Worm (Caenorhabditis elegans) whole organism, L4 larva: Measurements from ENCODE around the gene B0416.4.

Experiments
- D1046.2 ChIP-seq: fragments of 200-800 bp; sonication (Bioruptor generic); IDR thresholded peaks from 2 replicates; pipeline ENCODE4 v1.3.6; 2022; ENCODE audit warnings: missing genetic modification characterization, missing compliant biosample characterization
- F10B5.3 ChIP-seq: sonication (generic microtip); optimal IDR thresholded peaks from 2 replicates; lab custom pipeline; 2016; ENCODE audit warnings: mild to moderate bottlenecking, missing genetic modification characterization, missing compliant biosample characterization
- Y105C5A.15 ChIP-seq: fragments of 200-800 bp; sonication (Bioruptor generic); IDR thresholded peaks from 2 replicates; pipeline ENCODE4 v1.3.6; 2022; ENCODE audit warnings: missing genetic modification characterization, missing compliant biosample characterization
- Y48G9A.11 ChIP-seq: fragments of 200-800 bp; sonication (Bioruptor generic); IDR thresholded peaks from 2 replicates; pipeline ENCODE4 v1.3.6; 2022; ENCODE audit warnings: missing genetic modification reagents, missing genetic modification characterization, missing compliant biosample characterization
- Y5F2A.4 ChIP-seq: fragments of 200-800 bp; sonication (Bioruptor generic); optimal IDR thresholded peaks from 2 replicates; lab custom pipeline; 2018; ENCODE audit warnings: mild to moderate bottlenecking, missing genetic modification characterization, missing compliant biosample characterization
- Y75B8A.6 ChIP-seq: fragments of 200-800 bp; sonication (Bioruptor generic); IDR thresholded peaks from 2 replicates; pipeline ENCODE4 v1.3.6; 2022; ENCODE audit warnings: missing genetic modification reagents, missing genetic modification characterization, missing compliant biosample characterization
- ZK546.5 ChIP-seq, 2 experiments: sonication (generic microtip); optimal IDR thresholded peaks; 2 replicates each; lab custom pipeline; 2017; ENCODE audit warnings: missing biosample characterization in 2 of 2, missing genetic modification characterization in 2 of 2
- aha-1 ChIP-seq: fragments of 150-350 bp; peaks from one replicate; lab custom pipeline; 2014; ENCODE audit warnings: missing biosample characterization, missing genetic modification characterization
- aly-2 ChIP-seq: sonication (generic microtip); optimal IDR thresholded peaks from 2 replicates; lab custom pipeline; 2018; ENCODE audit warnings: missing biosample characterization, missing genetic modification characterization
- ama-1 ChIP-seq: fragments of 150-350 bp; optimal IDR thresholded peaks from 2 replicates; lab custom pipeline; 2014; ENCODE audit warnings: inconsistent platforms, mixed read lengths
- ceh-20 ChIP-seq: fragments of 200-800 bp; sonication (Bioruptor generic); IDR thresholded peaks from 2 replicates; pipeline ENCODE4 v1.3.6; 2022; ENCODE audit warnings: missing genetic modification reagents, missing genetic modification characterization, missing compliant biosample characterization
- ceh-32 ChIP-seq: sonication (generic microtip); optimal IDR thresholded peaks from 2 replicates; lab custom pipeline; 2016; ENCODE audit warnings: mild to moderate bottlenecking, missing genetic modification characterization, missing compliant biosample characterization; ENCODE audit not compliant: poor library complexity
- ceh-62 ChIP-seq: sonication (generic microtip); optimal IDR thresholded peaks from 2 replicates; lab custom pipeline; 2017; ENCODE audit warnings: missing biosample characterization, missing genetic modification characterization
- daf-16 ChIP-seq, 3 experiments: sonication (generic microtip); optimal IDR thresholded peaks; 2 replicates each; lab custom pipeline; 2016 to 2017; ENCODE audit warnings: missing genetic modification characterization in 3 of 3, missing genetic modification reagents in 3 of 3, mild to moderate bottlenecking in 2 of 3, missing compliant biosample characterization in 2 of 3, missing biosample characterization in 1 of 3, moderate library complexity in 1 of 3
- daf-8 ChIP-seq: fragments of 200-800 bp; sonication (Bioruptor generic); IDR thresholded peaks from 2 replicates; pipeline ENCODE4 v1.3.6; 2022; ENCODE audit warnings: missing genetic modification characterization, missing compliant biosample characterization
- duxl-1 ChIP-seq: sonication (generic microtip); optimal IDR thresholded peaks from 2 replicates; lab custom pipeline; 2016; ENCODE audit warnings: mild to moderate bottlenecking, missing genetic modification characterization, moderate library complexity, missing compliant biosample characterization; ENCODE audit not compliant: poor library complexity
- dve-1 ChIP-seq: sonication (generic microtip); optimal IDR thresholded peaks from 2 replicates; lab custom pipeline; 2017; ENCODE audit warnings: antibody characterized with exemption, mild to moderate bottlenecking, missing genetic modification characterization, missing compliant biosample characterization; ENCODE audit not compliant: insufficient read depth
- egl-27 ChIP-seq: sonication (generic microtip); optimal IDR thresholded peaks from 3 replicates; lab custom pipeline; 2017; ENCODE audit warnings: missing biosample characterization, missing genetic modification reagents, missing genetic modification characterization
- gei-8 ChIP-seq: fragments of 200-800 bp; sonication (Bioruptor generic); optimal IDR thresholded peaks from 2 replicates; lab custom pipeline; 2018; ENCODE audit warnings: mild to moderate bottlenecking, missing genetic modification characterization, missing compliant biosample characterization
- hlh-11 ChIP-seq: fragments of 200-800 bp; sonication (Bioruptor generic); optimal IDR thresholded peaks from 2 replicates; lab custom pipeline; 2018; ENCODE audit warnings: mild to moderate bottlenecking, missing genetic modification characterization, missing compliant biosample characterization
- hmg-1.1 ChIP-seq: fragments of 200-800 bp; sonication (Bioruptor generic); IDR thresholded peaks from 2 replicates; pipeline ENCODE4 v1.3.6; 2022; ENCODE audit warnings: missing genetic modification reagents, missing genetic modification characterization, missing compliant biosample characterization
- lin-1 ChIP-seq: fragments of 200-800 bp; sonication (Bioruptor generic); IDR thresholded peaks from 2 replicates; pipeline ENCODE4 v1.3.6; 2022; ENCODE audit warnings: missing genetic modification reagents, missing genetic modification characterization, missing compliant biosample characterization
- lin-13 ChIP-seq: fragments of 150-350 bp; optimal IDR thresholded peaks from 2 replicates; lab custom pipeline; 2014; ENCODE audit warnings: missing biosample characterization, missing genetic modification reagents, missing genetic modification characterization
- lin-15B ChIP-seq: fragments of 150-350 bp; sonication (generic microtip); optimal IDR thresholded peaks from 3 replicates; lab custom pipeline; 2014; ENCODE audit warnings: missing biosample characterization, missing genetic modification characterization
- lin-29 ChIP-seq: fragments of 200-800 bp; sonication (Bioruptor generic); IDR thresholded peaks from 2 replicates; pipeline ENCODE4 v1.3.6; 2022; ENCODE audit warnings: missing genetic modification reagents, missing genetic modification characterization, missing compliant biosample characterization
- lin-38 ChIP-seq: fragments of 200-800 bp; sonication (Bioruptor generic); IDR thresholded peaks from 2 replicates; pipeline ENCODE4 v1.3.6; 2022; ENCODE audit warnings: missing genetic modification reagents, missing genetic modification characterization, missing compliant biosample characterization
- lin-39 ChIP-seq: fragments of 150-350 bp; optimal IDR thresholded peaks from 2 replicates; lab custom pipeline; 2014; ENCODE audit warnings: missing biosample characterization, missing genetic modification reagents, missing genetic modification characterization
- lsy-2 ChIP-seq, 2 experiments: fragments of 150-350 bp in 1 of 2; sonication (generic microtip) in 1 of 2; optimal IDR thresholded peaks; 2 replicates each; lab custom pipeline; 2014 to 2017; ENCODE audit warnings: missing biosample characterization in 2 of 2, missing genetic modification characterization in 2 of 2
- mdl-1 ChIP-seq, 2 experiments: fragments of 150-350 bp in 1 of 2; sonication (generic microtip) in 1 of 2; optimal IDR thresholded peaks; 2 replicates each; lab custom pipeline; 2014 to 2017; ENCODE audit warnings: missing biosample characterization in 2 of 2, missing genetic modification characterization in 2 of 2
- nhr-10 ChIP-seq: fragments of 150-350 bp; optimal IDR thresholded peaks from 2 replicates; lab custom pipeline; 2014; ENCODE audit warnings: missing biosample characterization, missing genetic modification characterization
- nhr-111 ChIP-seq: fragments of 200-800 bp; sonication (Bioruptor generic); optimal IDR thresholded peaks from 2 replicates; lab custom pipeline; 2018; ENCODE audit warnings: mild to moderate bottlenecking, missing genetic modification characterization, missing compliant biosample characterization
- nhr-25 ChIP-seq: sonication (generic microtip); optimal IDR thresholded peaks from 2 replicates; lab custom pipeline; 2017; ENCODE audit warnings: missing genetic modification characterization, mild to moderate bottlenecking, missing compliant biosample characterization, antibody characterized with exemption, moderate library complexity, borderline replicate concordance; ENCODE audit not compliant: insufficient read depth
- nhr-41 ChIP-seq: fragments of 200-800 bp; sonication (Bioruptor generic); IDR thresholded peaks from 2 replicates; pipeline ENCODE4 v1.3.6; 2022; ENCODE audit warnings: missing genetic modification reagents, missing genetic modification characterization, missing compliant biosample characterization
- nhr-42 ChIP-seq: fragments of 200-800 bp; sonication (Bioruptor generic); IDR thresholded peaks from 2 replicates; pipeline ENCODE4 v1.3.6; 2022; ENCODE audit warnings: missing genetic modification characterization, missing compliant biosample characterization
- nhr-48 ChIP-seq: sonication (generic microtip); optimal IDR thresholded peaks from 2 replicates; lab custom pipeline; 2016; ENCODE audit warnings: mild to moderate bottlenecking, missing genetic modification characterization, missing compliant biosample characterization
- pqm-1 ChIP-seq: sonication (generic microtip); optimal IDR thresholded peaks from 2 replicates; lab custom pipeline; 2017; ENCODE audit warnings: missing biosample characterization, missing genetic modification characterization
- saeg-2 ChIP-seq: fragments of 200-800 bp; sonication (Bioruptor generic); IDR thresholded peaks from 2 replicates; pipeline ENCODE4 v1.3.6; 2022; ENCODE audit warnings: missing genetic modification reagents, missing genetic modification characterization, missing compliant biosample characterization
- snpc-1.2 ChIP-seq: fragments of 200-800 bp; sonication (Bioruptor generic); IDR thresholded peaks from 2 replicates; pipeline ENCODE4 v1.3.6; 2022; ENCODE audit warnings: missing genetic modification reagents, missing genetic modification characterization, missing compliant biosample characterization
- spr-1 ChIP-seq: sonication (generic microtip); optimal IDR thresholded peaks from 2 replicates; lab custom pipeline; 2016; ENCODE audit warnings: mild to moderate bottlenecking, missing genetic modification characterization, missing compliant biosample characterization
- spr-3 ChIP-seq: fragments of 200-800 bp; sonication (Bioruptor generic); optimal IDR thresholded peaks from 2 replicates; lab custom pipeline; 2018; ENCODE audit warnings: mild to moderate bottlenecking, missing genetic modification characterization, missing compliant biosample characterization
- tag-97 ChIP-seq: fragments of 200-800 bp; sonication (Bioruptor generic); IDR thresholded peaks from 2 replicates; pipeline ENCODE4 v1.3.6; 2022; ENCODE audit warnings: missing genetic modification characterization, missing compliant biosample characterization
- unc-39 ChIP-seq: sonication (generic microtip); optimal IDR thresholded peaks from 2 replicates; lab custom pipeline; 2017; ENCODE audit warnings: missing biosample characterization, missing genetic modification characterization
- ztf-11 ChIP-seq: fragments of 150-350 bp; optimal IDR thresholded peaks from 2 replicates; lab custom pipeline; 2014; ENCODE audit warnings: missing biosample characterization, missing genetic modification characterization

Gene B0416.4

ce11 chrX:9271886-9272285 is 6.9 kb upstream of the B0416.4 start (continued):
- no peak for TF ChIP-seq ceh-62 (tag; lab: Kevin White, UChicago)
- TF ChIP-seq Y105C5A.15 = no peak
- TF ChIP-seq ama-1 = no peak
- no peak for TF ChIP-seq mdl-1 (tag; optimal IDR thresholded peaks at IDR 0.05; lab: Kevin White, UChicago)
- no peak for TF ChIP-seq hmg-1.1 (GFP tag; lab: Robert Waterston, UW)
- TF ChIP-seq nhr-111 = no peak
- TF ChIP-seq Y48G9A.11 = no peak
- TF ChIP-seq tag-97 (GFP tag; lab: Robert Waterston, UW) = no peak
- TF ChIP-seq spr-1 (tag; lab: Kevin White, UChicago) = no peak
- TF ChIP-seq nhr-48 = no peak
- no peak for TF ChIP-seq lin-29 (GFP tag; lab: Robert Waterston, UW)
- TF ChIP-seq lin-15B (tag; lab: Kevin White, UChicago) = no peak
- no peak for TF ChIP-seq Y5F2A.4 (GFP tag; lab: Kevin White, UChicago)
- TF ChIP-seq lin-38 (GFP tag; lab: Robert Waterston, UW) = no peak
- no peak for TF ChIP-seq duxl-1
- TF ChIP-seq, all 104 proteins: peak for 11

- no peak for TF ChIP-seq ceh-20 (GFP tag; lab: Robert Waterston, UW)
- no peak for TF ChIP-seq lin-1 (GFP tag; lab: Robert Waterston, UW)
- TF ChIP-seq snpc-1.2 (GFP tag; lab: Robert Waterston, UW) = no peak
- no peak for TF ChIP-seq ZK546.5 (tag; optimal IDR thresholded peaks at IDR 0.05; lab: Kevin White, UChicago)
- no peak for TF ChIP-seq egl-27
- no peak for TF ChIP-seq ztf-11 (tag; lab: Kevin White, UChicago)
- TF ChIP-seq nhr-42 = no peak
These were observed 4.2 kb upstream of the B0416.4 start, which contains the start of gene B0416.10 for ce11 chrX:9274574-9274973. TSS of gene B0416.10 (minus strand) at chrX:9274674.

- no peak for TF ChIP-seq D1046.2 (GFP tag; lab: Robert Waterston, UW)
- TF ChIP-seq nhr-10 = no peak
- no peak for TF ChIP-seq lin-39 (tag; lab: Kevin White, UChicago)
- TF ChIP-seq snpc-1.2 (GFP tag; lab: Robert Waterston, UW) = no peak
- no peak for TF ChIP-seq Y75B8A.6
- no peak for TF ChIP-seq lsy-2 (tag; optimal IDR thresholded peaks at IDR 0.05; lab: Kevin White, UChicago)
- no peak for TF ChIP-seq nhr-25
- no peak for TF ChIP-seq lin-13 (GFP tag; lab: Kevin White, UChicago)
- no peak for TF ChIP-seq spr-3 (GFP tag; lab: Kevin White, UChicago)
- TF ChIP-seq hlh-11 (tag; lab: Kevin White, UChicago) = no peak
- no peak for TF ChIP-seq daf-8
- no peak for TF ChIP-seq saeg-2 (GFP tag; lab: Robert Waterston, UW)
- no peak for TF ChIP-seq Y48G9A.11
- TF ChIP-seq aha-1 = no peak
- no peak for TF ChIP-seq gei-8 (GFP tag; lab: Kevin White, UChicago)
- TF ChIP-seq nhr-41 (GFP tag; lab: Robert Waterston, UW) = no peak
- TF ChIP-seq nhr-42 = no peak
- no peak for TF ChIP-seq ama-1
These were observed 4.3 kb downstream of the B0416.4 start, which contains the start of gene B0416.11 for ce11 chrX:9283026-9283425. TSS of gene B0416.11 (minus strand) at chrX:9283126.

- no peak for TF ChIP-seq ceh-32
- no peak for TF ChIP-seq daf-8
- no peak for TF ChIP-seq dve-1 (tag; lab: Kevin White, UChicago)
- no peak for TF ChIP-seq nhr-41 (GFP tag; lab: Robert Waterston, UW)
- TF ChIP-seq hlh-11 (tag; lab: Kevin White, UChicago) = no peak
- no peak for TF ChIP-seq unc-39 (tag; lab: Kevin White, UChicago)
- no peak for TF ChIP-seq daf-16 (GFP tag; optimal IDR thresholded peaks at IDR 0.05; lab: Kevin White, UChicago)
- no peak for TF ChIP-seq daf-16 (tag; optimal IDR thresholded peaks at IDR 0.05; lab: Kevin White, UChicago)
- no peak for TF ChIP-seq F10B5.3 (tag; lab: Kevin White, UChicago)
- TF ChIP-seq tag-97 (GFP tag; lab: Robert Waterston, UW) = no peak
- TF ChIP-seq pqm-1 (tag; lab: Kevin White, UChicago) = no peak
- no peak for TF ChIP-seq aly-2 (tag; lab: Kevin White, UChicago)
- TF ChIP-seq, all 104 proteins: peak for 0
These were observed 12.6 kb downstream of the B0416.4 start, which contains the start of gene B0416.3 for ce11 chrX:9291345-9291744. TSS of gene B0416.3 (plus strand) at chrX:9291645.
